Worm (Caenorhabditis elegans): ENCODE data around the gene sri-74.

- TF ChIP-seq flt-1 (GFP tag; IDR thresholded peaks at IDR 0.05), result no peak
- TF ChIP-seq ztf-29 (GFP tag; IDR thresholded peaks at IDR 0.05), result no peak
- TF ChIP-seq T22C8.4 (GFP tag; IDR thresholded peaks at IDR 0.05), result no peak
- TF ChIP-seq ztf-23 (GFP tag; IDR thresholded peaks at IDR 0.05), result no peak
- no peak for TF ChIP-seq tab-1 (GFP tag; IDR thresholded peaks at IDR 0.05)
- TF ChIP-seq med-1 (GFP tag; optimal IDR thresholded peaks at IDR 0.05; ENCODE audit: insufficient read depth), result no peak
- TF ChIP-seq klf-2 (GFP tag; conservative IDR thresholded peaks at IDR 0.05), result no peak
- no peak for TF ChIP-seq cog-1 (tag; optimal IDR thresholded peaks at IDR 0.05)
- no peak for TF ChIP-seq ref-1 (GFP tag; conservative IDR thresholded peaks at IDR 0.05)
Measured at ce11 chrII:2624792-2625191, 41.8 kb upstream of the sri-74 start, which contains the start of gene lgc-28.

All from whole organism, midembryonic.